Fruit fly (Drosophila melanogaster) whole organism: ENCODE measurements around the gene Gorab.

Experiments
- CG8478 ChIP-seq: fragments of >200 bp; optimal IDR thresholded peaks from 2 replicates; lab custom pipeline; 2018; ENCODE audit warnings: inconsistent platforms
- Dll ChIP-seq: fragments of >200 bp; optimal IDR thresholded peaks from 2 replicates; lab custom pipeline; 2017
- EcR ChIP-seq, 2 experiments: fragments of >200 bp; optimal IDR thresholded peaks; 2 replicates each; lab custom pipeline; 2017; ENCODE audit warnings: missing biosample characterization in 2 of 2, missing genetic modification characterization in 2 of 2, missing genetic modification reagents in 2 of 2
- pan ChIP-seq: fragments of >200 bp; optimal IDR thresholded peaks from 2 replicates; lab custom pipeline; 2017
- psq ChIP-seq: fragments of >200 bp; optimal IDR thresholded peaks from 2 replicates; lab custom pipeline; 2017
- usp ChIP-seq: fragments of >200 bp; optimal IDR thresholded peaks from 2 replicates; lab custom pipeline; 2017; ENCODE audit warnings: missing biosample characterization, missing genetic modification characterization, mixed read lengths

The Gorab gene

dm6 chr3L:17400911-17401310 lies 27.7 kb downstream of the Gorab start:
- TF ChIP-seq usp (GFP tag; lab: Kevin White, UChicago) (no peak), pan (lab: Kevin White, UChicago) (no peak), EcR (GFP tag; optimal IDR thresholded peaks at IDR 0.05; lab: Kevin White, UChicago) (no peak), Dll (lab: Kevin White, UChicago) (no peak), psq (no peak), CG8478 (lab: Kevin White, UChicago) (no peak)

- no peak for TF ChIP-seq psq
- TF ChIP-seq CG8478 (lab: Kevin White, UChicago): no peak
Observed at dm6 chr3L:17399014-17399413, 29.6 kb downstream of the Gorab start.

- TF ChIP-seq pan (lab: Kevin White, UChicago): no peak
- no peak for TF ChIP-seq EcR (GFP tag; optimal IDR thresholded peaks at IDR 0.05; lab: Kevin White, UChicago)
- TF ChIP-seq psq: no peak
- no peak for TF ChIP-seq usp (GFP tag; lab: Kevin White, UChicago)
- TF ChIP-seq CG8478 (lab: Kevin White, UChicago): no peak
- TF ChIP-seq Dll (lab: Kevin White, UChicago): no peak
Observed at dm6 chr3L:17394435-17395017, 34.1 kb downstream of the Gorab start.

dm6 chr3L:17393098-17393497 lies 35.5 kb downstream of the Gorab start:
- TF ChIP-seq EcR (GFP tag; optimal IDR thresholded peaks at IDR 0.05; lab: Kevin White, UChicago) (no peak), CG8478 (lab: Kevin White, UChicago) (no peak), usp (GFP tag; lab: Kevin White, UChicago) (no peak), Dll (lab: Kevin White, UChicago) (no peak), pan (lab: Kevin White, UChicago) (no peak), psq (no peak)

dm6 chr3L:17392412-17392811 lies 36.2 kb downstream of the Gorab start:
- TF ChIP-seq psq (no peak), pan (lab: Kevin White, UChicago) (no peak), EcR (GFP tag; optimal IDR thresholded peaks at IDR 0.05; lab: Kevin White, UChicago) (no peak), usp (GFP tag; lab: Kevin White, UChicago) (no peak), CG8478 (lab: Kevin White, UChicago) (no peak), Dll (lab: Kevin White, UChicago) (no peak)

dm6 chr3L:17391132-17391531 lies 37.5 kb downstream of the Gorab start:
- no peak for TF ChIP-seq EcR (GFP tag; optimal IDR thresholded peaks at IDR 0.05; lab: Kevin White, UChicago)
- no peak for TF ChIP-seq pan (lab: Kevin White, UChicago)
- TF ChIP-seq psq: no peak
- no peak for TF ChIP-seq CG8478 (lab: Kevin White, UChicago)
- TF ChIP-seq usp (GFP tag; lab: Kevin White, UChicago): no peak
- TF ChIP-seq Dll (lab: Kevin White, UChicago): no peak

dm6 chr3L:17388895-17389294 lies 39.7 kb downstream of the Gorab start, which contains the start of gene CG13731:
Gene CG13731, minus strand, starts transcription at chr3L:17388956.
- TF ChIP-seq Dll (lab: Kevin White, UChicago) (no peak), usp (GFP tag; lab: Kevin White, UChicago) (no peak), EcR (GFP tag; optimal IDR thresholded peaks at IDR 0.05; lab: Kevin White, UChicago) (no peak), psq (no peak), pan (lab: Kevin White, UChicago) (no peak), CG8478 (lab: Kevin White, UChicago) (no peak)

dm6 chr3L:17386612-17387382 lies 41.8 kb downstream of the Gorab start:
- TF ChIP-seq psq: no peak
- no peak for TF ChIP-seq usp (GFP tag; lab: Kevin White, UChicago)
- no peak for TF ChIP-seq CG8478 (lab: Kevin White, UChicago)
- TF ChIP-seq pan (lab: Kevin White, UChicago): no peak
- TF ChIP-seq Dll (lab: Kevin White, UChicago): no peak
- no peak for TF ChIP-seq EcR (GFP tag; optimal IDR thresholded peaks at IDR 0.05; lab: Kevin White, UChicago)

- no peak for TF ChIP-seq Dll (lab: Kevin White, UChicago)
- no peak for TF ChIP-seq pan (lab: Kevin White, UChicago)
- TF ChIP-seq usp (GFP tag; lab: Kevin White, UChicago): no peak
- TF ChIP-seq psq: no peak
- TF ChIP-seq EcR (GFP tag; optimal IDR thresholded peaks at IDR 0.05; lab: Kevin White, UChicago): no peak
- no peak for TF ChIP-seq CG8478 (lab: Kevin White, UChicago)
Observed at dm6 chr3L:17383714-17384113, 44.9 kb downstream of the Gorab start.

- TF ChIP-seq pan (lab: Kevin White, UChicago): no peak
- TF ChIP-seq Dll (lab: Kevin White, UChicago): no peak
- no peak for TF ChIP-seq CG8478 (lab: Kevin White, UChicago)
- no peak for TF ChIP-seq usp (GFP tag; lab: Kevin White, UChicago)
- no peak for TF ChIP-seq psq
- TF ChIP-seq EcR (GFP tag; optimal IDR thresholded peaks at IDR 0.05; lab: Kevin White, UChicago): no peak
Observed at dm6 chr3L:17383285-17383684, 45.4 kb downstream of the Gorab start.

- no peak for TF ChIP-seq psq
- TF ChIP-seq usp (GFP tag; lab: Kevin White, UChicago): no peak
- no peak for TF ChIP-seq pan (lab: Kevin White, UChicago)
- TF ChIP-seq EcR (GFP tag; optimal IDR thresholded peaks at IDR 0.05; lab: Kevin White, UChicago): no peak
- no peak for TF ChIP-seq CG8478 (lab: Kevin White, UChicago)
- no peak for TF ChIP-seq Dll (lab: Kevin White, UChicago)
Observed at dm6 chr3L:17382628-17383027, 46.0 kb downstream of the Gorab start, which contains the start of gene CG13728. Gene CG13728, minus strand, starts transcription at chr3L:17382728.
